Worm (Caenorhabditis elegans) whole organism, late embryonic: ENCODE results near the gene F57C12.2.

Experiments
- F13H6.1 ChIP-seq: sonication (generic microtip); optimal IDR thresholded peaks from 2 replicates; lab custom pipeline; 2016; ENCODE audit warnings: missing genetic modification characterization, missing compliant biosample characterization
- ceh-14 ChIP-seq: sonication (generic microtip); optimal IDR thresholded peaks from 2 replicates; lab custom pipeline; 2016; ENCODE audit warnings: missing genotype, missing genetic modification characterization, missing compliant biosample characterization
- ceh-18 ChIP-seq: sonication (generic microtip); optimal IDR thresholded peaks from 2 replicates; lab custom pipeline; 2016; ENCODE audit warnings: missing genetic modification characterization, missing compliant biosample characterization
- ceh-19 ChIP-seq: fragments of 200-800 bp; sonication (Bioruptor generic); optimal IDR thresholded peaks from 2 replicates; lab custom pipeline; 2018; ENCODE audit warnings: mild to moderate bottlenecking, missing genetic modification characterization, missing compliant biosample characterization
- ceh-22 ChIP-seq: sonication (generic microtip); optimal IDR thresholded peaks from 2 replicates; lab custom pipeline; 2017; ENCODE audit warnings: missing biosample characterization, missing genetic modification characterization
- ceh-30 ChIP-seq: fragments of 150-350 bp; optimal IDR thresholded peaks from 2 replicates; lab custom pipeline; 2014; ENCODE audit warnings: missing biosample characterization, missing genetic modification characterization
- ceh-45 ChIP-seq: fragments of 200-800 bp; sonication (Bioruptor generic); IDR thresholded peaks from 2 replicates; pipeline ENCODE4 v1.3.6; 2022; ENCODE audit warnings: missing genetic modification reagents, missing genetic modification characterization, missing compliant biosample characterization
- ceh-48 ChIP-seq: sonication (generic microtip); optimal IDR thresholded peaks from 2 replicates; lab custom pipeline; 2016; ENCODE audit warnings: missing genetic modification characterization, inconsistent platforms, missing compliant biosample characterization
- che-1 ChIP-seq: sonication (generic microtip); optimal IDR thresholded peaks from 2 replicates; lab custom pipeline; 2016; ENCODE audit warnings: mild to moderate bottlenecking, missing genetic modification characterization, missing compliant biosample characterization
- dve-1 ChIP-seq: sonication (generic microtip); optimal IDR thresholded peaks from 2 replicates; lab custom pipeline; 2017; ENCODE audit warnings: antibody characterized with exemption, mild to moderate bottlenecking, missing genetic modification characterization, missing compliant biosample characterization
- elt-2 ChIP-seq: sonication (generic microtip); optimal IDR thresholded peaks from 2 replicates; lab custom pipeline; 2016; ENCODE audit warnings: missing genetic modification reagents, missing genetic modification characterization, missing compliant biosample characterization
- eyg-1 ChIP-seq: sonication (generic microtip); optimal IDR thresholded peaks from 2 replicates; lab custom pipeline; 2016; ENCODE audit warnings: missing genotype, missing genetic modification characterization, missing compliant biosample characterization
- fax-1 ChIP-seq: sonication (generic microtip); optimal IDR thresholded peaks from 2 replicates; lab custom pipeline; 2016; ENCODE audit warnings: missing genotype, missing genetic modification characterization, missing compliant biosample characterization
- fkh-10 ChIP-seq: fragments of 150-350 bp; optimal IDR thresholded peaks from 2 replicates; lab custom pipeline; 2014; ENCODE audit warnings: missing biosample characterization, missing genetic modification reagents, missing genetic modification characterization
- hlh-13 ChIP-seq: fragments of 200-800 bp; sonication (Bioruptor generic); optimal IDR thresholded peaks from 2 replicates; lab custom pipeline; 2018; ENCODE audit warnings: mild to moderate bottlenecking, missing genetic modification characterization, missing compliant biosample characterization
- hlh-15 ChIP-seq: sonication (generic microtip); optimal IDR thresholded peaks from 2 replicates; lab custom pipeline; 2016; ENCODE audit warnings: missing genetic modification characterization, missing compliant biosample characterization
- hlh-30 ChIP-seq: sonication (generic microtip); optimal IDR thresholded peaks from 2 replicates; lab custom pipeline; 2017; ENCODE audit warnings: antibody characterized with exemption, missing genetic modification characterization, missing compliant biosample characterization; ENCODE audit not compliant: insufficient read depth
- mec-3 ChIP-seq: sonication (generic microtip); optimal IDR thresholded peaks from 2 replicates; lab custom pipeline; 2016; ENCODE audit warnings: borderline replicate concordance, missing genetic modification characterization, missing compliant biosample characterization
- nfya-1 ChIP-seq: sonication (generic microtip); optimal IDR thresholded peaks from 2 replicates; lab custom pipeline; 2017; ENCODE audit warnings: missing genetic modification characterization, mild to moderate bottlenecking, missing compliant biosample characterization, antibody characterized with exemption, moderate library complexity
- odd-2 ChIP-seq: sonication (generic microtip); optimal IDR thresholded peaks from 2 replicates; lab custom pipeline; 2017; ENCODE audit warnings: antibody characterized with exemption, mild to moderate bottlenecking, missing genetic modification characterization, missing compliant biosample characterization
- pag-3 ChIP-seq: sonication (generic microtip); optimal IDR thresholded peaks from 2 replicates; lab custom pipeline; 2016; ENCODE audit warnings: missing compliant biosample characterization, missing genetic modification characterization, borderline replicate concordance
- pat-9 ChIP-seq: fragments of 200-800 bp; sonication (Bioruptor generic); optimal IDR thresholded peaks from 2 replicates; lab custom pipeline; 2018; ENCODE audit warnings: mild to moderate bottlenecking, missing genetic modification characterization, moderate library complexity, missing compliant biosample characterization
- pha-2 ChIP-seq: sonication (generic microtip); optimal IDR thresholded peaks from 2 replicates; lab custom pipeline; 2017; ENCODE audit warnings: mild to moderate bottlenecking, missing genetic modification characterization, missing compliant biosample characterization
- sdc-2 ChIP-seq: sonication (generic microtip); optimal IDR thresholded peaks from 2 replicates; lab custom pipeline; 2016; ENCODE audit warnings: missing genotype, missing genetic modification characterization, missing compliant biosample characterization
- tbx-2 ChIP-seq: sonication (generic microtip); optimal IDR thresholded peaks from 2 replicates; lab custom pipeline; 2016; ENCODE audit warnings: missing genetic modification characterization, missing compliant biosample characterization
- ttx-3 ChIP-seq: sonication (generic microtip); optimal IDR thresholded peaks from 2 replicates; lab custom pipeline; 2016; ENCODE audit warnings: missing genetic modification reagents, missing genetic modification characterization, missing compliant biosample characterization
- unc-3 ChIP-seq, 2 experiments: fragments of 200-800 bp in 1 of 2; sonication (Bioruptor generic) in 1 of 2; sonication (generic microtip) in 1 of 2; conservative IDR thresholded peaks in 1 of 2; optimal IDR thresholded peaks in 1 of 2; 2 replicates each; pipeline versions ENCODE4 v1.3.6 to Lab custom; 2016 to 2022; ENCODE audit warnings: missing compliant biosample characterization in 2 of 2, missing genetic modification characterization in 2 of 2, missing genetic modification reagents in 1 of 2
- unc-55 ChIP-seq: sonication (generic microtip); optimal IDR thresholded peaks from 2 replicates; lab custom pipeline; 2017; ENCODE audit warnings: missing biosample characterization, missing genetic modification reagents, missing genetic modification characterization

F57C12.2 gene

DNA sequence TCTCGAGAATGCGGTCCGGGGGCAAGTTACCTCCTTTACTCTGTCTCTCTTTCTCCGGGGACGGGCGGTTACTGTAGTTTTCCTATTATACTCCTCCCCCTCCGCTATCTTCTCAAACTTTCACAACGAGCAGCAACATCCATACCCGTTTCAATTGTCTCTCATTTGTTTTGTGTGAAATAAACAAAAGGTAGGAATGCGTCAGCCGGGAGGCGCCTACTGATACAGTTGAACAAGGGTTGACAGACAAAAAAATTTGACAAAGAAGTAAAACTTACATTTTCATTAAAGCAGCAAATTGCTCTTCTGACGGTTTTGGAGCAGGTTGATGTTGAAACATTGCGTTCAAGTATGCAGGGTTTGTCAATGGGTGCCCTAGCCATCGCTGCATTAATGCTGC, 46.2 kb downstream of the F57C12.2 start:
- TF ChIP-seq hlh-30: no peak
- no peak for TF ChIP-seq ceh-18
- TF ChIP-seq fax-1 (tag; lab: Kevin White, UChicago): no peak
- no peak for TF ChIP-seq ceh-45 (GFP tag; lab: Robert Waterston, UW)
- no peak for TF ChIP-seq ceh-14
- no peak for TF ChIP-seq sdc-2
- no peak for TF ChIP-seq tbx-2 (tag; lab: Kevin White, UChicago)
- TF ChIP-seq elt-2 (tag; lab: Kevin White, UChicago): no peak
- TF ChIP-seq hlh-13 (GFP tag; lab: Kevin White, UChicago): no peak
- TF ChIP-seq fkh-10: no peak
- no peak for TF ChIP-seq pat-9 (tag; lab: Kevin White, UChicago)
- no peak for TF ChIP-seq nfya-1 (tag; lab: Kevin White, UChicago)
- TF ChIP-seq ceh-19 (GFP tag; lab: Kevin White, UChicago): no peak
- TF ChIP-seq pag-3 (tag; lab: Kevin White, UChicago): no peak
- no peak for TF ChIP-seq unc-3 (GFP tag; conservative IDR thresholded peaks at IDR 0.05; lab: Robert Waterston, UW)
- no peak for TF ChIP-seq unc-3 (tag; optimal IDR thresholded peaks at IDR 0.05; lab: Kevin White, UChicago)

DNA sequence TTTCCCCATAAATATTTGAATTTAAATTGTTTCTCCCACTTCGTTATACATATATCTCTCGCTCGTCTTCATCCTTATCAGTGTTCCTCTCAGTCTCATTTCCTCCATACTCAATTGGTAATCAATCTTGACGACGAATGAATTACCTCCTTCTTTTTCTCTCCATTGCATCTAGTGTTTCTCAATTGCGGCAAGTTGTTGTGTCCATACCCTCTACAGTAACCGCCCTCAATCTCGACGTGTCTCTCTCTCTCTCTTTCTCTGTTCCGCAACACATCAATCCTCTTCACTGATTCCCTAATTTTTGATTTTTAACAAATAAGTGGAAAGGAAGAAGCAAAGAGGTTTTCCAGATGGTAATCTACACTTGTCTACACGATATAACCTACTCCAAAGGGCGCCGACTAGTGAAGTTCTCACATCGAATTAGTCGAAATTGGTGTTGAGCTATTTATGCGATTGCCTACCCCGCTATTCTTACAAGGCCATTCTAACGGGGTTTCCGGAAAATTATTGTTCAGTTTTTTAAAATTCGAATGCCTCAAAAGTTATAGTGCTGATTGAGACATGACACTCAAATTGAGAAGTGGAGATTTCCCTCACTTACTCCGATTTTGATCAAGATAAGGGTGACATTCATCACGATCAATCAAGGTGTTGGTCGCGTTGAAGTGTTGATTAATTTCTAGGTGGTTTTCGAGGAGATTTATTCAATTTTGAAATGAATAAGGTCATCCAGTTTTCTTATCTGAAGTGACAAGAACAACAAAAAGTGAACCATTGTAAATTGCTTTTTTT, 46.9 kb downstream of the F57C12.2 start:
- no peak for TF ChIP-seq ceh-22
- TF ChIP-seq che-1 (tag; lab: Kevin White, UChicago): no peak
- no peak for TF ChIP-seq hlh-30
- TF ChIP-seq eyg-1 (tag; lab: Kevin White, UChicago): no peak
- TF ChIP-seq hlh-15 (tag; lab: Kevin White, UChicago): no peak
- TF ChIP-seq fax-1 (tag; lab: Kevin White, UChicago): no peak
- no peak for TF ChIP-seq unc-3 (GFP tag; conservative IDR thresholded peaks at IDR 0.05; lab: Robert Waterston, UW)
- TF ChIP-seq unc-3 (tag; optimal IDR thresholded peaks at IDR 0.05; lab: Kevin White, UChicago): no peak
- TF ChIP-seq dve-1 (tag; lab: Kevin White, UChicago): no peak
- TF ChIP-seq ceh-18: no peak
- no peak for TF ChIP-seq ceh-19 (GFP tag; lab: Kevin White, UChicago)
- TF ChIP-seq pag-3 (tag; lab: Kevin White, UChicago): no peak
- TF ChIP-seq F13H6.1: no peak
- TF ChIP-seq ceh-48 (tag; lab: Kevin White, UChicago): no peak
- TF ChIP-seq mec-3 (tag; lab: Kevin White, UChicago): no peak
- no peak for TF ChIP-seq ceh-30 (tag; lab: Kevin White, UChicago)
- TF ChIP-seq pha-2 (tag; lab: Kevin White, UChicago): no peak
- TF ChIP-seq odd-2 (tag; lab: Kevin White, UChicago): no peak
- TF ChIP-seq unc-55 (GFP tag; lab: Kevin White, UChicago): no peak
- TF ChIP-seq ttx-3: no peak
